Worm (Caenorhabditis elegans): Measurements from ENCODE around the gene rde-11.

DNA sequence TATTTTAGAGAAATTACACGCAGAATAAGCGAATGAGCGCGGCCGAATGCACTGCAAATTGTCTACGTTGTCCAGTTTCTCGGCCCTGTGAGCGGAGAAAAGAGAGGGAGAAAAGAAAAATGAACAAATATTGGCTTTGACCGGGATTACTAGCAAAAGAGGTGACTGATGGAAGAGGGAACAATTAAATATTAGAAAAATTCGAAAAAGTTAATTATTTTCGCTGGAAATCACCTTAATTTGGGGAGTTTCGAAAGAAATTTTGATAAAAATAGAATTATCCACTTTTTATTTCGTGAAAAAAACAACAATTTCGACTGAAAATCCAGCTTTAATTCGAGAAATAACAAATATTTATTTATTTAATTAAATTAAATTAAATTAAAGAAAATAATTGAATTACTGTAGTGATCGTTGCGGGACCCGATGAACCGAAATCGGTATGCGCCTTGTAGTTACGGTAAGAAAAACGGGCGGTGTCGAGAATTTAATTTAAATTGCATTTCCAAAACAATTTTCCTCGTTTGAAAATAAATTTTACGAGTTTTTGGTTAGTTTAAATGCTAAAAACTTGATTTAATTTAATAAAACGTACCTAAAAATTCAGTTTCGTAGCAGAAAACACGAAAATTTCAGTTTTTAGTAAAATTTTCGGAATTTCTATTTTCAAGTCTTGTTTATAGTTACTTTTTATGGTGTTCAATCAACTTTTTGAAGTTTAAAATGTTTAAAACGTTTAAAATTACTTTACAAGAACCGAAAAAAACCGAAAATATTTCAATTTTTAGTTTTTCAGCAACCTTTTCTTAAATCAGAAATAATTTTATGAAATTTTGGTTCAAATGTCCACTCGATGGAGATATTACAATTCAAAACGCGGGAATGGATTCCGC, 49.6 kb downstream of the rde-11 start, which contains the start of the genes crld-1 and msh-5:
- TF ChIP-seq tbx-2 (tag; optimal IDR thresholded peaks at IDR 0.05): no peak
- no peak for TF ChIP-seq lim-6 (tag; optimal IDR thresholded peaks at IDR 0.05)

Data from whole organism, late embryonic.